Fruit fly (Drosophila melanogaster): ENCODE measurements around the gene Caf1-180.

The Caf1-180 gene

DNA sequence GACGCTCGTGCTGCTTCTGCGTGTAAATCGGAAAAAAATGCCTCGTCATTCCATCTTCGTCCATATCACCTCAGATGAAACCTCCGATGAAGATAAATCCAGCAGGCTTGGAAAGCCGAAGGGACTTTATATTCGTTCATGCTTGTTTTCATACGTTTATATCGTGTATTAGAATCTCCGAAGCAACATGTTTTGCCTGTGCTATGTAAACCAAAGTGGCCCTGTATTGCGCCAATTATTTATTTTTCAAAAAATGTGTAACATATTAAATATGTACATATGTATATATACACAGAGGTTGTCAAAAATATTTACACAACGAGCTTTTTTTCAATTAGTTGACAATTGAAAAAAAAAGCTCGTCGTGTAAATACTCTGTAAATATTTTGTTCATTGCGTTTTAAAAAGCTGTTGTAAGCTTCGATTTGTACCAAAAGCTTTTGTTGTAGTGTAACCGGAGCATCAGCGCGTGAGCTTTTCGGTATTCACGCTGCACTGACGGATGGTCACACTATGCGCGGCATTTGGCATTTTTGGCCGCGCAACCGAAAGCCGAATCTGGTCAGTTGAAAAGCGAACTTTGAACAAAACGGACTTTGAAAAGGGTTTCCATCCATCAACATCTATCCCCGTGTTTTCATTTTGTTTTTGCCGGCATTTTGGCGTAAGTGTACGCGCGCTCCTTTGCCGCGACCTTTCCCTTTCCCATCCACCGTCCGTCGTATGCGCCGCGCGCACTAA, 32.2 kb downstream of the Caf1-180 start, which contains the start of gene CG12065 (continued):
- TF ChIP-seq CG32006 (GFP tag; optimal IDR thresholded peaks at IDR 0.05) (peak; percentile 18), Lpt (GFP tag; optimal IDR thresholded peaks at IDR 0.05) (no peak), Eip75B (GFP tag; optimal IDR thresholded peaks at IDR 0.05) (peak; percentile 22), CG11294 (GFP tag; IDR thresholded peaks at IDR 0.05) (no peak), Gug (GFP tag; IDR thresholded peaks at IDR 0.05) (peak; percentile 27; the same call in 1 of the 2 replicates), Ets21C (GFP tag; optimal IDR thresholded peaks at IDR 0.05) (no peak), CG6163 (GFP tag; IDR thresholded peaks at IDR 0.05) (peak; percentile 23; the same call in 2 of the 3 replicates), CG9139 (GFP tag; optimal IDR thresholded peaks at IDR 0.05) (no peak), CG16779 (tag; optimal IDR thresholded peaks at IDR 0.05) (peak; percentile 0)

DNA sequence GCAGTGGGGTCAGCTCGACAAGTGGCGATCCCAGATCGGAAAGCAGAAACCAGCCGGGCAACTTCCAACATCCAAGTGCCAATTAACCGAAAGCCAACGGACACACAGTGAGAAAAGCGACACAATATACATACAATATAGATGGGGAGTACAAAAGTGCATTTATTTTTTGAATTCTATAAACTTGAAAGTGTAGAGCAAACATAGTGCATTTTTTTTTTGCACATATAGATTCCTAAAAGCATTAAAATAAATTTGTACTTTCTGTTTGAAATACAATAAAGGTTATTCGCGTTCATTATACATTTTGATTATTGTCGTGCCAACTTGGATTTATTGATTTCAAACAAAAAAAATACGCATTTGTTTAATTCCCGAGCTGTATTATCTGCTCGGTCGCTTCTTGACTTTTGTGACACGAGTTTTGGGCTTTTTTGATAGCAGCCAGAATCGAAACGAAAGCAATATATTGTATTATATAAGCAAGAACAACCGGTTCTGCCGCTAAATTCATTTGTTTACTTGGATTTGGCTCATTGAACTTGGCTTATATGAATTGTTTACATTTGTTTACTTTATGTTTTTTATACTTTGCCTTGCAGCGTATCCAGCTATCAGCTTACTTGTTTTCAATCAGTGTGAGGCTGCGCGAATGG, 33.0 kb downstream of the Caf1-180 start, which contains the start of gene spirit:
Gene spirit, minus strand, starts transcription at position 655 of the 656 bp plus-strand sequence.
- TF ChIP-seq Lpt (GFP tag; optimal IDR thresholded peaks at IDR 0.05) (no peak), vri (GFP tag; optimal IDR thresholded peaks at IDR 0.05) (peak; percentile 63), CG10631 (GFP tag; optimal IDR thresholded peaks at IDR 0.05) (peak; percentile 17), eg (GFP tag; IDR thresholded peaks at IDR 0.05) (peak; percentile 19; the same call in 1 of the 3 replicates), Gug (GFP tag; IDR thresholded peaks at IDR 0.05) (no peak), CG6854 (GFP tag; optimal IDR thresholded peaks at IDR 0.05) (no peak), CG6163 (GFP tag; IDR thresholded peaks at IDR 0.05) (0 out of 3 replicates have a peak, but pooled peaks have one; percentile 31), Eip78C (GFP tag) (peak; percentile 74), topi (GFP tag; optimal IDR thresholded peaks at IDR 0.05) (peak; percentile 59), Smox (GFP tag; optimal IDR thresholded peaks at IDR 0.05) (no peak), Eip75B (GFP tag; optimal IDR thresholded peaks at IDR 0.05) (no peak), spab (GFP tag; optimal IDR thresholded peaks at IDR 0.05) (no peak), esn (GFP tag; optimal IDR thresholded peaks at IDR 0.05) (peak; percentile 42), CG8632 (GFP tag; optimal IDR thresholded peaks at IDR 0.05) (no peak), lz (GFP tag; optimal IDR thresholded peaks at IDR 0.05) (peak; percentile 36), OdsH (GFP tag; optimal IDR thresholded peaks at IDR 0.05) (peak; percentile 34), CG31627 (GFP tag; optimal IDR thresholded peaks at IDR 0.05) (peak; percentile 20), CG6808 (GFP tag; optimal IDR thresholded peaks at IDR 0.05) (no peak), svp (GFP tag) (peak; percentile 80), Sox102F (GFP tag; optimal IDR thresholded peaks at IDR 0.05) (peak; percentile 39), Hr39 (GFP tag; optimal IDR thresholded peaks at IDR 0.05) (peak; percentile 47), fd85E (GFP tag; optimal IDR thresholded peaks at IDR 0.05) (no peak), CG3919 (GFP tag; optimal IDR thresholded peaks at IDR 0.05) (peak; percentile 16), Sox14 (GFP tag; optimal IDR thresholded peaks at IDR 0.05) (no peak), Ets21C (GFP tag; optimal IDR thresholded peaks at IDR 0.05) (peak; percentile 26), CG15336 (GFP tag; IDR thresholded peaks at IDR 0.05) (peak; percentile 34; the same call in 1 of the 2 replicates), CG6276 (GFP tag; optimal IDR thresholded peaks at IDR 0.05) (peak; percentile 3), Met (GFP tag; optimal IDR thresholded peaks at IDR 0.05) (peak; percentile 49), CG1621 (tag; optimal IDR thresholded peaks at IDR 0.05) (no peak), cyc (GFP tag; optimal IDR thresholded peaks at IDR 0.05) (peak; percentile 9)

DNA sequence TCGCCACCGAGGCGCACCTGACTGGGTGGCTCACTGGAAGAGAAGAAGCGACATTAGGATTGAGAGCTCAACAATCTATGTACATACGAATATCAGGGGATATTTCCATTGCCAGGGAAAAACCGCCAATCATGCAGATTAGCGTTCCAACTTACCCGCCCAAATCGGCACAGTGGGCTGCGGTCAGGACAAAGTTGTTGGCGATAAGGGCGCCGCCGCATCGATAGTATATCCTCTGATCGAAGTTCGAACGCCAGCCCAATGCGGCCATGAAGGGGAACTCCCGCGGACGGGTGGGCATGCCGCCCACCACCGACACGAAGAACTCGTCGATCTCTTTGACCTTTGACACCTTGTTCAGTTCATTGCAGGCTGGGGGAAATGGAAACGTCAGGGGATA, 34.2 kb downstream of the Caf1-180 start:
- TF ChIP-seq Sox14 (GFP tag; optimal IDR thresholded peaks at IDR 0.05) (no peak), acj6 (GFP tag; optimal IDR thresholded peaks at IDR 0.05) (no peak), dsx (GFP tag; optimal IDR thresholded peaks at IDR 0.05; ENCODE audit: poor library complexity, severe bottlenecking) (no peak), spab (GFP tag; optimal IDR thresholded peaks at IDR 0.05) (no peak), Gug (GFP tag; IDR thresholded peaks at IDR 0.05) (no peak), CG4318 (GFP tag; optimal IDR thresholded peaks at IDR 0.05) (no peak), Sox15 (GFP tag; optimal IDR thresholded peaks at IDR 0.05) (no peak)

Measured in whole organism, prepupa.